Worm (Caenorhabditis elegans) whole organism, L1 larva: ENCODE results near the gene F32A5.4.

ENCODE experiments used
- ceh-8 ChIP-seq: fragments of 200-800 bp; sonication (Bioruptor generic); optimal IDR thresholded peaks from 2 replicates; lab custom pipeline; 2018; ENCODE audit warnings: mild to moderate bottlenecking, missing genetic modification characterization, moderate library complexity, missing compliant biosample characterization
- fkh-10 ChIP-seq: sonication (generic microtip); optimal IDR thresholded peaks from 2 replicates; lab custom pipeline; 2017; ENCODE audit warnings: missing biosample characterization, missing genetic modification reagents, missing genetic modification characterization
- hlh-17 ChIP-seq: fragments of 200-800 bp; sonication (Bioruptor generic); optimal IDR thresholded peaks from 2 replicates; lab custom pipeline; 2018; ENCODE audit warnings: missing genetic modification characterization, mild to moderate bottlenecking, missing compliant biosample characterization, moderate library complexity, borderline replicate concordance
- lin-35 ChIP-seq, 2 experiments: fragments of 150-350 bp; optimal IDR thresholded peaks; 2 replicates each; lab custom pipeline; 2014; ENCODE audit warnings: missing biosample characterization in 2 of 2, missing genetic modification characterization in 2 of 2, missing genetic modification reagents in 2 of 2
- nhr-11 ChIP-seq: fragments of 150-350 bp; optimal IDR thresholded peaks from 2 replicates; lab custom pipeline; 2014; ENCODE audit warnings: missing biosample characterization, missing genetic modification characterization
- nhr-20 ChIP-seq: sonication (generic microtip); optimal IDR thresholded peaks from 2 replicates; lab custom pipeline; 2016; ENCODE audit warnings: mild to moderate bottlenecking, missing genetic modification characterization, missing compliant biosample characterization
- rnt-1 ChIP-seq: sonication (generic microtip); optimal IDR thresholded peaks from 2 replicates; lab custom pipeline; 2016; ENCODE audit warnings: mild to moderate bottlenecking, missing genetic modification characterization, moderate library complexity, missing compliant biosample characterization
- snpc-4 ChIP-seq: fragments of 150-350 bp; optimal IDR thresholded peaks from 2 replicates; lab custom pipeline; 2014; ENCODE audit warnings: missing biosample characterization, missing genetic modification characterization

- TF ChIP-seq nhr-20 (tag; lab: Kevin White, UChicago) (no peak), fkh-10 (GFP tag; lab: Kevin White, UChicago) (no peak), lin-35 (GFP tag; optimal IDR thresholded peaks at IDR 0.05; lab: Kevin White, UChicago) (no peak), snpc-4 (no peak), nhr-11 (no peak), hlh-17 (GFP tag; lab: Kevin White, UChicago) (no peak), ceh-8 (GFP tag; lab: Kevin White, UChicago) (no peak), rnt-1 (tag; lab: Kevin White, UChicago) (no peak)
Observed at ce11 chrII:7242754-7243153, 13.8 kb downstream of the F32A5.4 start.
